ENCODE assay signal across 1 fruit fly cellular context in genomic region chr3L:11333986-11334385, dm6.
TF ChIP-seq lines count a peak whose summit lies in the region.

No protein-coding gene starts in this region.

TF ChIP-seq in whole organism, embryonic, 481 proteins besides CTCF, POLR2A, EP300 and RAD21 (continued from another document and continues in another):
- TF ChIP-seq ap (GFP tag; IDR thresholded peaks at IDR 0.05; lab: Robert Waterston, UW) (peak; percentile 18; the same call in 1 of the 2 replicates), lola (GFP tag; optimal IDR thresholded peaks at IDR 0.05; lab: Kevin White, UChicago) (peak in 1 of 3 experiments; percentile 75), Sry-δ (GFP tag; optimal IDR thresholded peaks at IDR 0.05; lab: Kevin White, UChicago) (peak; percentile 17), CG1602 (GFP tag; optimal IDR thresholded peaks at IDR 0.05; lab: Kevin White, UChicago) (peak; percentile 35), lbe (GFP tag; optimal IDR thresholded peaks at IDR 0.05; lab: Kevin White, UChicago) (no peak), Hand (GFP tag; optimal IDR thresholded peaks at IDR 0.05; lab: Kevin White, UChicago) (no peak), onecut (GFP tag; IDR thresholded peaks at IDR 0.05; lab: Robert Waterston, UW) (peak; percentile 43), CG16863 (GFP tag; optimal IDR thresholded peaks at IDR 0.05; lab: Kevin White, UChicago) (peak; percentile 24), sr (GFP tag; IDR thresholded peaks at IDR 0.05; lab: Robert Waterston, UW) (no peak), pfk (GFP tag; optimal IDR thresholded peaks at IDR 0.05; lab: Kevin White, UChicago) (no peak), Hsf (GFP tag; optimal IDR thresholded peaks at IDR 0.05; lab: Kevin White, UChicago) (peak; percentile 28), Hey (tag; optimal IDR thresholded peaks at IDR 0.05; lab: Kevin White, UChicago) (no peak), HHEX (GFP tag; optimal IDR thresholded peaks at IDR 0.05; lab: Kevin White, UChicago) (peak; percentile 23), rib (GFP tag; IDR thresholded peaks at IDR 0.05; lab: Robert Waterston, UW) (no peak), phol (tag; optimal IDR thresholded peaks at IDR 0.05; lab: Kevin White, UChicago) (peak; percentile 63), tin (GFP tag; optimal IDR thresholded peaks at IDR 0.05; lab: Kevin White, UChicago) (peak; percentile 40), nom (GFP tag; optimal IDR thresholded peaks at IDR 0.05; lab: Kevin White, UChicago) (no peak), CG17568 (GFP tag; optimal IDR thresholded peaks at IDR 0.05; lab: Kevin White, UChicago) (peak; percentile 52), trem (tag; optimal IDR thresholded peaks at IDR 0.05; lab: Kevin White, UChicago) (peak; percentile 54), sug (tag; optimal IDR thresholded peaks at IDR 0.05; lab: Kevin White, UChicago) (no peak), Sox102F (GFP tag; optimal IDR thresholded peaks at IDR 0.05; lab: Kevin White, UChicago) (peak; percentile 64), Hr3 (GFP tag; optimal IDR thresholded peaks at IDR 0.05; lab: Kevin White, UChicago) (peak; percentile 45), tio (GFP tag; optimal IDR thresholded peaks at IDR 0.05; lab: Kevin White, UChicago) (no peak), CG13775 (GFP tag; optimal IDR thresholded peaks at IDR 0.05; lab: Kevin White, UChicago) (peak; percentile 41), nerfin-2 (GFP tag; IDR thresholded peaks at IDR 0.05; lab: Robert Waterston, UW; ENCODE audit: partially characterized antibody) (no peak), trh (GFP tag; optimal IDR thresholded peaks at IDR 0.05; lab: Kevin White, UChicago) (no peak), NC2α (GFP tag; optimal IDR thresholded peaks at IDR 0.05; lab: Kevin White, UChicago) (no peak), CG5245 (GFP tag; optimal IDR thresholded peaks at IDR 0.05; lab: Kevin White, UChicago) (peak; percentile 16), shn (GFP tag; optimal IDR thresholded peaks at IDR 0.05; lab: Kevin White, UChicago) (no peak), CG4404 (GFP tag; IDR thresholded peaks at IDR 0.05; lab: Robert Waterston, UW) (peak; percentile 34; the same call in 1 of the 2 replicates), CG7556 (GFP tag; optimal IDR thresholded peaks at IDR 0.05; lab: Kevin White, UChicago) (peak; percentile 52), lmd (GFP tag; IDR thresholded peaks at IDR 0.05; lab: Robert Waterston, UW) (peak; percentile 49; the same call in 1 of the 2 replicates), Fer3 (tag; optimal IDR thresholded peaks at IDR 0.05; lab: Kevin White, UChicago) (no peak), eve (GFP tag; optimal IDR thresholded peaks at IDR 0.05; lab: Kevin White, UChicago) (peak in 1 of 2 experiments; percentile 78), mam (GFP tag; optimal IDR thresholded peaks at IDR 0.05; lab: Kevin White, UChicago) (peak; percentile 4), Camta (GFP tag; optimal IDR thresholded peaks at IDR 0.05; lab: Kevin White, UChicago) (peak; percentile 37), Poxn (GFP tag; IDR thresholded peaks at IDR 0.05; lab: Robert Waterston, UW) (no peak), inv (GFP tag; IDR thresholded peaks at IDR 0.05; lab: Robert Waterston, UW; ENCODE audit: partially characterized antibody) (no peak), CG18476 (GFP tag; optimal IDR thresholded peaks at IDR 0.05; lab: Kevin White, UChicago) (peak; percentile 26), CG10654 (GFP tag; optimal IDR thresholded peaks at IDR 0.05; lab: Kevin White, UChicago) (peak; percentile 32), Blimp-1 (GFP tag; optimal IDR thresholded peaks at IDR 0.05; lab: Kevin White, UChicago) (peak; percentile 71), peb (GFP tag; IDR thresholded peaks at IDR 0.05; lab: Robert Waterston, UW) (0 out of 2 replicates have a peak, but pooled peaks have one; percentile 19), CG1529 (GFP tag; optimal IDR thresholded peaks at IDR 0.05; lab: Kevin White, UChicago) (peak; percentile 26), Nf-YA (GFP tag; IDR thresholded peaks at IDR 0.05; lab: Robert Waterston, UW) (no peak), CG17186 (GFP tag; optimal IDR thresholded peaks at IDR 0.05; lab: Kevin White, UChicago) (no peak), maf-S (GFP tag; optimal IDR thresholded peaks at IDR 0.05; lab: Kevin White, UChicago) (no peak), NK7.1 (GFP tag; optimal IDR thresholded peaks at IDR 0.05; lab: Kevin White, UChicago) (no peak), Aef1 (GFP tag; IDR thresholded peaks at IDR 0.05; lab: Robert Waterston, UW) (no peak; the same call in 2 of the 3 replicates), CG17912 (GFP tag; optimal IDR thresholded peaks at IDR 0.05; lab: Kevin White, UChicago) (no peak), MESR4 (GFP tag; optimal IDR thresholded peaks at IDR 0.05; lab: Kevin White, UChicago) (no peak), Rfx (GFP tag; IDR thresholded peaks at IDR 0.05; lab: Robert Waterston, UW) (no peak), CG11696 (GFP tag; IDR thresholded peaks at IDR 0.05; lab: Robert Waterston, UW) (0 out of 2 replicates have a peak, but pooled peaks have one; percentile 47), CG6254 (GFP tag; optimal IDR thresholded peaks at IDR 0.05; lab: Kevin White, UChicago) (peak; percentile 57), dysf (GFP tag; IDR thresholded peaks at IDR 0.05; lab: Robert Waterston, UW) (peak; percentile 48; the same call in 1 of the 3 replicates), CG8478 (optimal IDR thresholded peaks at IDR 0.05; lab: Kevin White, UChicago) (no peak), Doc3 (GFP tag; IDR thresholded peaks at IDR 0.05; lab: Robert Waterston, UW; ENCODE audit: partially characterized antibody) (no peak), Opbp (GFP tag; IDR thresholded peaks at IDR 0.05; lab: Robert Waterston, UW; ENCODE audit: partially characterized antibody) (no peak), Fer2 (tag; optimal IDR thresholded peaks at IDR 0.05; lab: Kevin White, UChicago) (no peak), fd96Cb (tag; optimal IDR thresholded peaks at IDR 0.05; lab: Kevin White, UChicago) (peak; percentile 65), repo (GFP tag; optimal IDR thresholded peaks at IDR 0.05; lab: Kevin White, UChicago) (no peak), chif (GFP tag; optimal IDR thresholded peaks at IDR 0.05; lab: Kevin White, UChicago) (peak; percentile 28 to 60), CG11695 (GFP tag; IDR thresholded peaks at IDR 0.05; lab: Robert Waterston, UW) (no peak), lab (GFP tag; optimal IDR thresholded peaks at IDR 0.05; lab: Kevin White, UChicago) (peak; percentile 44), usp (GFP tag; optimal IDR thresholded peaks at IDR 0.05; lab: Kevin White, UChicago) (no peak), Lpt (GFP tag; optimal IDR thresholded peaks at IDR 0.05; lab: Kevin White, UChicago) (no peak), Xbp1 (GFP tag; optimal IDR thresholded peaks at IDR 0.05; lab: Kevin White, UChicago) (peak; percentile 61), Hmr (GFP tag; optimal IDR thresholded peaks at IDR 0.05; lab: Kevin White, UChicago) (peak; percentile 30), CHES-1-like (GFP tag; optimal IDR thresholded peaks at IDR 0.05; lab: Kevin White, UChicago) (peak; percentile 3), CG2199 (GFP tag; IDR thresholded peaks at IDR 0.05; lab: Robert Waterston, UW) (peak; percentile 58; the same call in 1 of the 3 replicates), bigmax (GFP tag; optimal IDR thresholded peaks at IDR 0.05; lab: Kevin White, UChicago) (no peak), Ravus (GFP tag; IDR thresholded peaks at IDR 0.05; lab: Robert Waterston, UW) (no peak), klu (GFP tag; IDR thresholded peaks at IDR 0.05; lab: Robert Waterston, UW) (no peak), ci (GFP tag; IDR thresholded peaks at IDR 0.05; lab: Robert Waterston, UW) (peak; percentile 51; the same call in 2 of the 3 replicates), CG2202 (tag; optimal IDR thresholded peaks at IDR 0.05; lab: Kevin White, UChicago) (peak; percentile 66), CG9437 (GFP tag; optimal IDR thresholded peaks at IDR 0.05; lab: Kevin White, UChicago) (peak; percentile 20), Nf-YB (GFP tag; optimal IDR thresholded peaks at IDR 0.05; lab: Kevin White, UChicago) (peak; percentile 5), CG42726 (GFP tag; IDR thresholded peaks at IDR 0.05; lab: Robert Waterston, UW; ENCODE audit: partially characterized antibody) (no peak), bsh (GFP tag; optimal IDR thresholded peaks at IDR 0.05; lab: Kevin White, UChicago) (peak in 1 of 2 experiments; percentile 82), CG1792 (GFP tag; optimal IDR thresholded peaks at IDR 0.05; lab: Kevin White, UChicago) (no peak), Sox100B (GFP tag; optimal IDR thresholded peaks at IDR 0.05; lab: Kevin White, UChicago) (peak; percentile 31), CG13424 (tag; optimal IDR thresholded peaks at IDR 0.05; lab: Kevin White, UChicago) (peak; percentile 46), vnd (GFP tag; IDR thresholded peaks at IDR 0.05; lab: Robert Waterston, UW; ENCODE audit: partially characterized antibody) (no peak), Med (GFP tag; lab: Kevin White, UChicago) (peak; percentile 77), CG13123 (GFP tag; optimal IDR thresholded peaks at IDR 0.05; lab: Kevin White, UChicago) (no peak), MTF-1 (GFP tag; optimal IDR thresholded peaks at IDR 0.05; lab: Kevin White, UChicago; ENCODE audit: borderline replicate concordance) (peak; percentile 21), CG14667 (GFP tag; IDR thresholded peaks at IDR 0.05; lab: Robert Waterston, UW) (no peak), CG10366 (GFP tag; IDR thresholded peaks at IDR 0.05; lab: Robert Waterston, UW) (peak; percentile 21; the same call in 1 of the 2 replicates), H15 (GFP tag; IDR thresholded peaks at IDR 0.05; lab: Robert Waterston, UW) (peak; percentile 21; the same call in 1 of the 3 replicates), CG8388 (GFP tag; optimal IDR thresholded peaks at IDR 0.05; lab: Kevin White, UChicago) (peak; percentile 47), CG32532 (GFP tag; IDR thresholded peaks at IDR 0.05; lab: Robert Waterston, UW) (no peak; the same call in 1 of the 2 replicates), CG12769 (tag; optimal IDR thresholded peaks at IDR 0.05; lab: Kevin White, UChicago) (peak; percentile 24), CG14050 (GFP tag; IDR thresholded peaks at IDR 0.05; lab: Robert Waterston, UW) (0 out of 3 replicates have a peak, but pooled peaks have one; percentile 22), CG16815 (GFP tag; optimal IDR thresholded peaks at IDR 0.05; lab: Kevin White, UChicago) (peak; percentile 25), Lhr (GFP tag; optimal IDR thresholded peaks at IDR 0.05; lab: Kevin White, UChicago) (no peak), pan (optimal IDR thresholded peaks at IDR 0.05; lab: Kevin White, UChicago) (no peak), pan (GFP tag; optimal IDR thresholded peaks at IDR 0.05 in 1 of 2, IDR thresholded peaks at IDR 0.05 in 1 of 2) (peak in 1 of 2 experiments; percentile 39), tll (GFP tag; optimal IDR thresholded peaks at IDR 0.05; lab: Kevin White, UChicago) (no peak), disco-r (GFP tag; optimal IDR thresholded peaks at IDR 0.05; lab: Kevin White, UChicago) (no peak), twi (tag; optimal IDR thresholded peaks at IDR 0.05; lab: Kevin White, UChicago) (peak; percentile 14), tgo (GFP tag; IDR thresholded peaks at IDR 0.05; lab: Robert Waterston, UW) (peak; percentile 59; the same call in 2 of the 3 replicates), pum (GFP tag; optimal IDR thresholded peaks at IDR 0.05; lab: Kevin White, UChicago) (peak; percentile 47), psq (GFP tag; optimal IDR thresholded peaks at IDR 0.05; lab: Kevin White, UChicago) (no peak), CG4360 (GFP tag; IDR thresholded peaks at IDR 0.05; lab: Robert Waterston, UW) (no peak), nmo (GFP tag; optimal IDR thresholded peaks at IDR 0.05; lab: Kevin White, UChicago) (peak; percentile 52), CG3407 (GFP tag; optimal IDR thresholded peaks at IDR 0.05; lab: Kevin White, UChicago) (no peak), CG8924 (tag; optimal IDR thresholded peaks at IDR 0.05; lab: Kevin White, UChicago) (peak; percentile 61), CG8765 (GFP tag; IDR thresholded peaks at IDR 0.05; lab: Robert Waterston, UW) (peak; percentile 59), CG10209 (GFP tag; optimal IDR thresholded peaks at IDR 0.05; lab: Kevin White, UChicago) (peak; percentile 45), Xrp1 (GFP tag; IDR thresholded peaks at IDR 0.05; lab: Robert Waterston, UW) (peak; percentile 77), CG12155 (GFP tag; optimal IDR thresholded peaks at IDR 0.05; lab: Kevin White, UChicago) (peak; percentile 22), stwl (tag; optimal IDR thresholded peaks at IDR 0.05; lab: Kevin White, UChicago) (peak; percentile 42), Dad (GFP tag; optimal IDR thresholded peaks at IDR 0.05; lab: Kevin White, UChicago) (no peak), CG12219 (GFP tag; optimal IDR thresholded peaks at IDR 0.05; lab: Kevin White, UChicago) (no peak), zen (tag; optimal IDR thresholded peaks at IDR 0.05; lab: Kevin White, UChicago) (peak; percentile 31), pnt (GFP tag; optimal IDR thresholded peaks at IDR 0.05; lab: Kevin White, UChicago) (peak; percentile 11), odd (GFP tag; optimal IDR thresholded peaks at IDR 0.05; lab: Kevin White, UChicago) (peak; percentile 2), Dbx (GFP tag; IDR thresholded peaks at IDR 0.05; lab: Robert Waterston, UW) (no peak), bab2 (GFP tag; optimal IDR thresholded peaks at IDR 0.05; lab: Kevin White, UChicago) (peak; percentile 28), sens (GFP tag; lab: Kevin White, UChicago) (peak; percentile 94), Dip3 (GFP tag; optimal IDR thresholded peaks at IDR 0.05; lab: Kevin White, UChicago) (no peak), Six4 (GFP tag; optimal IDR thresholded peaks at IDR 0.05; lab: Kevin White, UChicago) (peak; percentile 29), Eip74EF (GFP tag; optimal IDR thresholded peaks at IDR 0.05; lab: Kevin White, UChicago) (peak in 1 of 2 experiments; percentile 32), hbn (GFP tag; IDR thresholded peaks at IDR 0.05; lab: Robert Waterston, UW; ENCODE audit: partially characterized antibody) (no peak), insv (GFP tag; optimal IDR thresholded peaks at IDR 0.05; lab: Kevin White, UChicago) (no peak), sc (optimal IDR thresholded peaks at IDR 0.05; lab: Kevin White, UChicago) (no peak), sc (GFP tag; optimal IDR thresholded peaks at IDR 0.05; lab: Kevin White, UChicago) (peak; percentile 1), CG17829 (tag; optimal IDR thresholded peaks at IDR 0.05; lab: Kevin White, UChicago) (peak; percentile 62), chinmo (GFP tag; IDR thresholded peaks at IDR 0.05; lab: Robert Waterston, UW; ENCODE audit: partially characterized antibody) (no peak), Ssrp (tag; optimal IDR thresholded peaks at IDR 0.05; lab: Kevin White, UChicago) (peak; percentile 57), hth (optimal IDR thresholded peaks at IDR 0.05; lab: Kevin White, UChicago) (no peak), CG4854 (GFP tag; optimal IDR thresholded peaks at IDR 0.05; lab: Kevin White, UChicago) (no peak)
